Worm (Caenorhabditis elegans) whole organism, L4/young adult: ENCODE results near the gene ndc-80.

Source experiments
- W03F9.2 ChIP-seq: fragments of 150-350 bp; optimal IDR thresholded peaks from 2 replicates; lab custom pipeline; 2014; ENCODE audit warnings: missing biosample characterization, missing genetic modification characterization
- dao-5 ChIP-seq: sonication (generic microtip); optimal IDR thresholded peaks from 2 replicates; lab custom pipeline; 2016; ENCODE audit warnings: missing genotype, missing genetic modification characterization, moderate library complexity, missing compliant biosample characterization
- him-1 ChIP-seq: sonication (generic microtip); optimal IDR thresholded peaks from 2 replicates; lab custom pipeline; 2016; ENCODE audit warnings: missing genotype, missing genetic modification reagents, missing genetic modification characterization, missing compliant biosample characterization

- TF ChIP-seq W03F9.2 (tag; lab: Kevin White, UChicago) (no peak), him-1 (no peak), dao-5 (no peak)
Observed at ce11 chrIV:10072527-10072926, 13.4 kb upstream of the ndc-80 start, which contains the start of gene W01B6.3.
